Worm (Caenorhabditis elegans) whole organism, mixed stage, embryonic: ENCODE data around the gene odd-2.

Experiments used
- lsy-2 ChIP-seq: fragments of 150-350 bp; optimal IDR thresholded peaks from 2 replicates; lab custom pipeline; 2014; ENCODE audit warnings: missing biosample characterization, missing genetic modification characterization
- mep-1 ChIP-seq: fragments of 150-350 bp; optimal IDR thresholded peaks from 2 replicates; lab custom pipeline; 2017; ENCODE audit warnings: missing biosample characterization, missing genetic modification reagents, missing genetic modification characterization, inconsistent platforms
- sem-2 ChIP-seq: fragments of 200-800 bp; sonication (Bioruptor generic); optimal IDR thresholded peaks from 2 replicates; lab custom pipeline; 2018; ENCODE audit warnings: mild to moderate bottlenecking, missing genetic modification characterization, missing compliant biosample characterization

- TF ChIP-seq sem-2 (GFP tag; lab: Kevin White, UChicago) (no peak), mep-1 (no peak), lsy-2 (tag; lab: Kevin White, UChicago) (no peak)
Observed at ce11 chrX:6175829-6176228, 15.5 kb upstream of the odd-2 start, which contains the start of gene T25B2.3.
